Worm (Caenorhabditis elegans): ENCODE measurements around the gene aqp-11.
A peak's percentile ranks its signal among the peaks of the same experiment; 100 is the strongest.

The aqp-11 gene

DNA sequence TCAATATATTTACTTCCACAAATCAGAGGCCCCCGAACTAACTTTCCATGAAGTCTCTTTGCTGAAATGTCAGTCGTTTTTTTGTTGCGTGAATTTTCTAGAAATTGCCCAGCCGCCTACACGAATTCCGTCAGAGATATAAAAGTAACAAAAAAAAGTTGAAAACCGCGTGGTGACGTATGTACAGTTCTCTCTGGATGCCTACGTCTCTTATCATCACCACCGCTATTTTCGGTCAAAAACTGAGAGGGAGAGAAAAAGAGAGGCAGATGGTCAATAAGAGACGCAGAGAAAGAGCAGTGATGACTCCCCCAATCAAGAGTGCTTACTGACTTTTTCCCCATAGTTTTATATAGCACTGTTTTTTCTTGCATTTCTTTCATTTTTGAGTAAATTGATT, 21.0 kb downstream of the aqp-11 start (continued):
- TF ChIP-seq nhr-48 (tag; optimal IDR thresholded peaks at IDR 0.05) (peak; percentile 60), nhr-25 (tag; optimal IDR thresholded peaks at IDR 0.05; ENCODE audit: borderline replicate concordance, insufficient read depth) (no peak), ces-1 (GFP tag; optimal IDR thresholded peaks at IDR 0.05) (no peak), dmd-6 (GFP tag; IDR thresholded peaks at IDR 0.05) (peak; percentile 69), daf-12 (tag; optimal IDR thresholded peaks at IDR 0.05) (no peak), hmg-1.1 (GFP tag; IDR thresholded peaks at IDR 0.05) (peak; percentile 35; the same call in 1 of the 2 replicates), D1046.2 (GFP tag; IDR thresholded peaks at IDR 0.05) (no peak), rbr-2 (tag; optimal IDR thresholded peaks at IDR 0.05) (peak; percentile 15), zag-1 (tag; optimal IDR thresholded peaks at IDR 0.05) (no peak), ctbp-1 (GFP tag; IDR thresholded peaks at IDR 0.05) (no peak), hlh-30 (tag; optimal IDR thresholded peaks at IDR 0.05; ENCODE audit: insufficient read depth) (peak; percentile 83), mes-2 (tag; optimal IDR thresholded peaks at IDR 0.05; ENCODE audit: poor library complexity, severe bottlenecking) (peak; percentile 55), gei-8 (GFP tag; optimal IDR thresholded peaks at IDR 0.05) (no peak), dve-1 (tag; optimal IDR thresholded peaks at IDR 0.05; ENCODE audit: insufficient read depth) (peak; percentile 95), saeg-2 (GFP tag; IDR thresholded peaks at IDR 0.05) (no peak), hif-1 (tag; optimal IDR thresholded peaks at IDR 0.05) (peak in 1 of 2 experiments; percentile 9), ceh-32 (tag; optimal IDR thresholded peaks at IDR 0.05; ENCODE audit: poor library complexity) (no peak), mdt-29 (GFP tag; IDR thresholded peaks at IDR 0.05) (peak; percentile 75), nhr-11 (tag; optimal IDR thresholded peaks at IDR 0.05) (no peak), aha-1 (tag) (peak; percentile 40), fkh-10 (GFP tag; optimal IDR thresholded peaks at IDR 0.05) (no peak), cey-2 (tag; optimal IDR thresholded peaks at IDR 0.05; ENCODE audit: borderline replicate concordance, insufficient read depth) (no peak), Y48G9A.11 (GFP tag; IDR thresholded peaks at IDR 0.05) (no peak), nhr-42 (GFP tag; IDR thresholded peaks at IDR 0.05) (no peak), nhr-102 (tag; optimal IDR thresholded peaks at IDR 0.05) (peak; percentile 28), nhr-77 (tag; optimal IDR thresholded peaks at IDR 0.05) (peak; percentile 82), daf-16 (GFP tag; optimal IDR thresholded peaks at IDR 0.05) (no peak), daf-16 (tag; optimal IDR thresholded peaks at IDR 0.05) (peak; percentile 92), arid-1 (GFP tag; conservative IDR thresholded peaks at IDR 0.05) (no peak; the same call in 1 of the 2 replicates), php-3 (GFP tag; IDR thresholded peaks at IDR 0.05) (0 out of 2 replicates have a peak, but pooled peaks have one; percentile 45), zfp-3 (GFP tag; conservative IDR thresholded peaks at IDR 0.05) (no peak), T20F7.1 (GFP tag; optimal IDR thresholded peaks at IDR 0.05) (peak; percentile 62), daf-8 (GFP tag; IDR thresholded peaks at IDR 0.05) (no peak), lin-29 (GFP tag; IDR thresholded peaks at IDR 0.05) (no peak), mep-1 (tag; optimal IDR thresholded peaks at IDR 0.05) (peak; percentile 47), nhr-76 (tag; optimal IDR thresholded peaks at IDR 0.05) (no peak), lin-13 (GFP tag; optimal IDR thresholded peaks at IDR 0.05) (peak; percentile 66), ama-1 (optimal IDR thresholded peaks at IDR 0.05) (peak; percentile 12), hlh-11 (tag; optimal IDR thresholded peaks at IDR 0.05) (peak; percentile 90), set-16 (GFP tag; IDR thresholded peaks at IDR 0.05) (no peak), nhr-6 (tag; optimal IDR thresholded peaks at IDR 0.05) (peak; percentile 61), lir-3 (tag; optimal IDR thresholded peaks at IDR 0.05) (no peak), spr-1 (tag; optimal IDR thresholded peaks at IDR 0.05) (peak; percentile 37), pha-4 (GFP tag; IDR thresholded peaks at IDR 0.05) (0 out of 2 replicates have a peak, but pooled peaks have one; percentile 40), pha-4 (tag; optimal IDR thresholded peaks at IDR 0.05) (peak; percentile 36), snpc-1.2 (GFP tag; IDR thresholded peaks at IDR 0.05) (no peak), lin-38 (GFP tag; IDR thresholded peaks at IDR 0.05) (peak; percentile 46), dmd-8 (GFP tag; IDR thresholded peaks at IDR 0.05) (no peak), zip-11 (GFP tag; IDR thresholded peaks at IDR 0.05) (no peak), tra-1 (GFP tag; IDR thresholded peaks at IDR 0.05) (0 out of 2 replicates have a peak, but pooled peaks have one; percentile 52), nhr-237 (tag; optimal IDR thresholded peaks at IDR 0.05) (no peak)

Measured in whole organism, L4 larva.